Fruit fly (Drosophila melanogaster): ENCODE data around the gene CG3634.

CG3634 gene

dm6 chr3L:20835882-20836281, 26.8 kb upstream of the CG3634 start, which contains the start of gene CG3288:
Gene CG3288, plus strand, starts transcription at chr3L:20836182.
- no peak for TF ChIP-seq rn (GFP tag; IDR thresholded peaks at IDR 0.05)
- TF ChIP-seq Ets98B (GFP tag; IDR thresholded peaks at IDR 0.05) = no peak
- no peak for TF ChIP-seq CG8159 (tag; optimal IDR thresholded peaks at IDR 0.05)
- no peak for TF ChIP-seq CG32121 (GFP tag; IDR thresholded peaks at IDR 0.05)
- no peak for TF ChIP-seq CG12605 (GFP tag; IDR thresholded peaks at IDR 0.05)
- TF ChIP-seq CG10348 (GFP tag; IDR thresholded peaks at IDR 0.05) = no peak
- no peak for TF ChIP-seq fd96Ca (GFP tag; IDR thresholded peaks at IDR 0.05)
- no peak for TF ChIP-seq Snoo (tag; optimal IDR thresholded peaks at IDR 0.05)
- no peak for TF ChIP-seq gl (tag; optimal IDR thresholded peaks at IDR 0.05)
- TF ChIP-seq D1 (tag; optimal IDR thresholded peaks at IDR 0.05) = no peak
- TF ChIP-seq CG34367 (tag; optimal IDR thresholded peaks at IDR 0.05) = no peak
- TF ChIP-seq CG14655 (GFP tag; optimal IDR thresholded peaks at IDR 0.05) = no peak
- no peak for TF ChIP-seq CG13204 (GFP tag; optimal IDR thresholded peaks at IDR 0.05)
- no peak for TF ChIP-seq EcR (GFP tag; optimal IDR thresholded peaks at IDR 0.05)
- no peak for TF ChIP-seq Pif1B (GFP tag; optimal IDR thresholded peaks at IDR 0.05)
- TF ChIP-seq CG17806 (tag; optimal IDR thresholded peaks at IDR 0.05) = no peak
- TF ChIP-seq CG15710 (tag; optimal IDR thresholded peaks at IDR 0.05) = no peak
- TF ChIP-seq CG9948 (tag; optimal IDR thresholded peaks at IDR 0.05) = no peak

- no peak for TF ChIP-seq CG8301 (tag; optimal IDR thresholded peaks at IDR 0.05)
- no peak for TF ChIP-seq D1 (tag; optimal IDR thresholded peaks at IDR 0.05)
- no peak for TF ChIP-seq Pif1B (GFP tag; optimal IDR thresholded peaks at IDR 0.05)
- no peak for TF ChIP-seq CG13204 (GFP tag; optimal IDR thresholded peaks at IDR 0.05)
- TF ChIP-seq Snoo (tag; optimal IDR thresholded peaks at IDR 0.05) = no peak
- no peak for TF ChIP-seq CG12605 (GFP tag; IDR thresholded peaks at IDR 0.05)
- no peak for TF ChIP-seq CG34367 (tag; optimal IDR thresholded peaks at IDR 0.05)
- TF ChIP-seq CG9948 (tag; optimal IDR thresholded peaks at IDR 0.05) = no peak
- no peak for TF ChIP-seq CG14655 (GFP tag; optimal IDR thresholded peaks at IDR 0.05)
- TF ChIP-seq Pif1A (GFP tag; optimal IDR thresholded peaks at IDR 0.05) = no peak
- no peak for TF ChIP-seq CG17806 (tag; optimal IDR thresholded peaks at IDR 0.05)
- TF ChIP-seq rn (GFP tag; IDR thresholded peaks at IDR 0.05) = no peak
- TF ChIP-seq CG15710 (tag; optimal IDR thresholded peaks at IDR 0.05) = no peak
- TF ChIP-seq gl (tag; optimal IDR thresholded peaks at IDR 0.05) = no peak
- TF ChIP-seq CG8159 (tag; optimal IDR thresholded peaks at IDR 0.05) = no peak
- no peak for TF ChIP-seq CG4496 (GFP tag; IDR thresholded peaks at IDR 0.05)
- TF ChIP-seq Ets98B (GFP tag; IDR thresholded peaks at IDR 0.05) = no peak
- no peak for TF ChIP-seq EcR (GFP tag; optimal IDR thresholded peaks at IDR 0.05)
- TF ChIP-seq CG32121 (GFP tag; IDR thresholded peaks at IDR 0.05) = no peak
- TF ChIP-seq CG10348 (GFP tag; IDR thresholded peaks at IDR 0.05) = no peak
Observed at dm6 chr3L:20834150-20834549, 25.1 kb upstream of the CG3634 start.

- TF ChIP-seq CG9948 (tag; optimal IDR thresholded peaks at IDR 0.05) = no peak
- no peak for TF ChIP-seq CG4496 (GFP tag; IDR thresholded peaks at IDR 0.05)
- TF ChIP-seq CG8301 (tag; optimal IDR thresholded peaks at IDR 0.05) = no peak
- TF ChIP-seq D1 (tag; optimal IDR thresholded peaks at IDR 0.05) = no peak
- no peak for TF ChIP-seq CG8159 (tag; optimal IDR thresholded peaks at IDR 0.05)
- TF ChIP-seq gl (tag; optimal IDR thresholded peaks at IDR 0.05) = no peak
- TF ChIP-seq CG14655 (GFP tag; optimal IDR thresholded peaks at IDR 0.05) = no peak
- TF ChIP-seq CG13204 (GFP tag; optimal IDR thresholded peaks at IDR 0.05) = no peak
- no peak for TF ChIP-seq rn (GFP tag; IDR thresholded peaks at IDR 0.05)
- TF ChIP-seq CG12605 (GFP tag; IDR thresholded peaks at IDR 0.05) = no peak
- TF ChIP-seq Snoo (tag; optimal IDR thresholded peaks at IDR 0.05) = no peak
- TF ChIP-seq CG15710 (tag; optimal IDR thresholded peaks at IDR 0.05) = no peak
- no peak for TF ChIP-seq Pif1B (GFP tag; optimal IDR thresholded peaks at IDR 0.05)
- no peak for TF ChIP-seq CG17806 (tag; optimal IDR thresholded peaks at IDR 0.05)
- no peak for TF ChIP-seq Ets98B (GFP tag; IDR thresholded peaks at IDR 0.05)
Observed at dm6 chr3L:20830361-20830760, 21.3 kb upstream of the CG3634 start.

dm6 chr3L:20827962-20828361, 18.9 kb upstream of the CG3634 start:
- TF ChIP-seq rn (GFP tag; IDR thresholded peaks at IDR 0.05) (no peak), CG8301 (tag; optimal IDR thresholded peaks at IDR 0.05) (no peak), EcR (GFP tag; optimal IDR thresholded peaks at IDR 0.05) (no peak), Pif1B (GFP tag; optimal IDR thresholded peaks at IDR 0.05) (no peak), CG13204 (GFP tag; optimal IDR thresholded peaks at IDR 0.05) (no peak), Snoo (tag; optimal IDR thresholded peaks at IDR 0.05) (no peak), CG17806 (tag; optimal IDR thresholded peaks at IDR 0.05) (no peak), CG9948 (tag; optimal IDR thresholded peaks at IDR 0.05) (no peak), Ets98B (GFP tag; IDR thresholded peaks at IDR 0.05) (no peak), CG14655 (GFP tag; optimal IDR thresholded peaks at IDR 0.05) (no peak)

- TF ChIP-seq Pif1A (GFP tag; optimal IDR thresholded peaks at IDR 0.05) (peak; percentile 30), CG32121 (GFP tag; IDR thresholded peaks at IDR 0.05) (no peak), CG4496 (GFP tag; IDR thresholded peaks at IDR 0.05) (peak; percentile 30; the same call in 1 of the 3 replicates), Ets98B (GFP tag; IDR thresholded peaks at IDR 0.05) (no peak; the same call in 1 of the 2 replicates), Pif1B (GFP tag; optimal IDR thresholded peaks at IDR 0.05) (no peak)
Observed at dm6 chr3L:20826950-20827910, 18.2 kb upstream of the CG3634 start.

All from whole organism, pupa.